Worm (Caenorhabditis elegans) whole organism, young adult: ENCODE results near the gene nekl-4.
A peak's percentile ranks its signal among the peaks of the same experiment; 100 is the strongest.

Experiments
- B0019.2 ChIP-seq: fragments of 200-800 bp; sonication (Bioruptor generic); conservative IDR thresholded peaks from 2 replicates; pipeline ENCODE4 v1.3.6; 2022; ENCODE audit warnings: missing genetic modification reagents, missing genetic modification characterization, missing compliant biosample characterization
- B0035.1 ChIP-seq: sonication (generic microtip); optimal IDR thresholded peaks from 2 replicates; lab custom pipeline; 2016; ENCODE audit warnings: missing genetic modification characterization, mild to moderate bottlenecking, missing compliant biosample characterization, missing genotype, missing genetic modification reagents
- B0336.3 ChIP-seq: fragments of 200-800 bp; sonication (Bioruptor generic); IDR thresholded peaks from 2 replicates; pipeline ENCODE4 v1.3.6; 2022; ENCODE audit warnings: missing genetic modification characterization, missing compliant biosample characterization
- D2030.7 ChIP-seq: fragments of 200-800 bp; sonication (Bioruptor generic); IDR thresholded peaks from 2 replicates; pipeline ENCODE4 v1.3.6; 2022; ENCODE audit warnings: missing genetic modification reagents, missing genetic modification characterization, missing compliant biosample characterization
- F10E7.11 ChIP-seq: sonication (generic microtip); optimal IDR thresholded peaks from 2 replicates; lab custom pipeline; 2017; ENCODE audit warnings: mild to moderate bottlenecking, missing genetic modification characterization, moderate library complexity, missing compliant biosample characterization
- F33H1.4 ChIP-seq: fragments of 200-800 bp; sonication (Bioruptor generic); IDR thresholded peaks from 2 replicates; pipeline ENCODE4 v1.3.6; 2022; ENCODE audit warnings: missing genetic modification reagents, missing genetic modification characterization, missing compliant biosample characterization
- F39B2.1 ChIP-seq: fragments of 200-800 bp; sonication (Bioruptor generic); IDR thresholded peaks from 2 replicates; pipeline ENCODE4 v1.3.6; 2022; ENCODE audit warnings: missing genetic modification reagents, missing genetic modification characterization, missing compliant biosample characterization
- F57C9.4 ChIP-seq: sonication (generic microtip); optimal IDR thresholded peaks from 2 replicates; lab custom pipeline; 2017; ENCODE audit warnings: mild to moderate bottlenecking, missing genetic modification characterization, missing compliant biosample characterization
- K12H6.12 ChIP-seq: fragments of 200-800 bp; sonication (Bioruptor generic); optimal IDR thresholded peaks from 2 replicates; lab custom pipeline; 2018; ENCODE audit warnings: mild to moderate bottlenecking, missing genetic modification characterization, missing compliant biosample characterization
- Y53F4B.3 ChIP-seq: fragments of 200-800 bp; sonication (Bioruptor generic); IDR thresholded peaks from 2 replicates; pipeline ENCODE4 v1.3.6; 2022; ENCODE audit warnings: missing genetic modification reagents, missing genetic modification characterization, missing compliant biosample characterization
- Y53G8AR.9 ChIP-seq: fragments of 200-800 bp; sonication (Bioruptor generic); conservative IDR thresholded peaks from 2 replicates; pipeline ENCODE4 v1.3.6; 2022; ENCODE audit warnings: missing genetic modification reagents, missing genetic modification characterization, missing compliant biosample characterization
- Y56A3A.18 ChIP-seq: fragments of 200-800 bp; sonication (Bioruptor generic); IDR thresholded peaks from 2 replicates; pipeline ENCODE4 v1.3.6; 2022; ENCODE audit warnings: missing genetic modification reagents, missing genetic modification characterization, missing compliant biosample characterization
- Y79H2A.3 ChIP-seq: fragments of 200-800 bp; sonication (Bioruptor generic); conservative IDR thresholded peaks from 2 replicates; pipeline ENCODE4 v1.3.6; 2022; ENCODE audit warnings: missing genetic modification reagents, missing genetic modification characterization, missing compliant biosample characterization
- Y95B8A.8 ChIP-seq: fragments of 200-800 bp; sonication (Bioruptor generic); IDR thresholded peaks from 2 replicates; pipeline ENCODE4 v1.3.6; 2022; ENCODE audit warnings: missing genetic modification reagents, missing genetic modification characterization, missing compliant biosample characterization
- ZK185.1 ChIP-seq: sonication (generic microtip); optimal IDR thresholded peaks from 2 replicates; lab custom pipeline; 2016; ENCODE audit warnings: mild to moderate bottlenecking, missing genetic modification characterization, missing compliant biosample characterization; ENCODE audit not compliant: poor library complexity, severe bottlenecking
- ama-1 ChIP-seq, 3 experiments: fragments of 150-350 bp in 1 of 3; sonication (generic microtip) in 2 of 3; optimal IDR thresholded peaks; 2 replicates each; lab custom pipeline; 2014 to 2018; ENCODE audit warnings: missing biosample characterization in 2 of 3, missing genetic modification characterization in 2 of 3, missing genetic modification reagents in 2 of 3
- aptf-2 ChIP-seq: fragments of 200-800 bp; sonication (Bioruptor generic); conservative IDR thresholded peaks from 2 replicates; pipeline ENCODE4 v1.3.6; 2022; ENCODE audit warnings: missing genetic modification reagents, missing genetic modification characterization, missing compliant biosample characterization
- aptf-3 ChIP-seq: fragments of 200-800 bp; sonication (Bioruptor generic); IDR thresholded peaks from 2 replicates; pipeline ENCODE4 v1.3.6; 2022; ENCODE audit warnings: missing genetic modification characterization, missing compliant biosample characterization
- atf-7 ChIP-seq: sonication (generic microtip); optimal IDR thresholded peaks from 2 replicates; lab custom pipeline; 2017; ENCODE audit warnings: mild to moderate bottlenecking, missing genetic modification characterization, missing compliant biosample characterization
- attf-5 ChIP-seq: fragments of 200-800 bp; sonication (Bioruptor generic); optimal IDR thresholded peaks from 2 replicates; lab custom pipeline; 2018; ENCODE audit warnings: mild to moderate bottlenecking, missing genetic modification characterization, missing compliant biosample characterization
- cebp-1 ChIP-seq, 2 experiments: fragments of 200-800 bp in 1 of 2; sonication (Bioruptor generic) in 1 of 2; sonication (generic microtip) in 1 of 2; IDR thresholded peaks in 1 of 2; optimal IDR thresholded peaks in 1 of 2; 2 replicates each; pipeline versions ENCODE4 v1.3.6 to Lab custom; 2017 to 2022; ENCODE audit warnings: missing compliant biosample characterization in 2 of 2, missing genetic modification characterization in 2 of 2, mild to moderate bottlenecking in 1 of 2, missing genetic modification reagents in 1 of 2, moderate library complexity in 1 of 2
- ceh-100 ChIP-seq: fragments of 200-800 bp; sonication (Bioruptor generic); IDR thresholded peaks from 2 replicates; pipeline ENCODE4 v1.3.6; 2022; ENCODE audit warnings: missing genetic modification reagents, missing genetic modification characterization, missing compliant biosample characterization
- chd-7 ChIP-seq: sonication (generic microtip); optimal IDR thresholded peaks from 2 replicates; lab custom pipeline; 2016; ENCODE audit warnings: mild to moderate bottlenecking, missing genetic modification characterization, moderate library complexity, missing compliant biosample characterization
- dpl-1 ChIP-seq: fragments of 150-350 bp; optimal IDR thresholded peaks from 2 replicates; lab custom pipeline; 2014; ENCODE audit warnings: missing biosample characterization, missing genetic modification reagents, missing genetic modification characterization
- egl-44 ChIP-seq: fragments of 200-800 bp; sonication (Bioruptor generic); IDR thresholded peaks from 2 replicates; pipeline ENCODE4 v1.3.6; 2022; ENCODE audit warnings: missing genetic modification reagents, missing genetic modification characterization, missing compliant biosample characterization
- ekl-4 ChIP-seq: fragments of 200-800 bp; sonication (Bioruptor generic); IDR thresholded peaks from 2 replicates; pipeline ENCODE4 v1.3.6; 2022; ENCODE audit warnings: missing genetic modification reagents, missing genetic modification characterization, missing compliant biosample characterization
- lag-1 ChIP-seq: fragments of 200-800 bp; sonication (Bioruptor generic); IDR thresholded peaks from 2 replicates; pipeline ENCODE4 v1.3.6; 2022; ENCODE audit warnings: missing genetic modification reagents, missing genetic modification characterization, missing compliant biosample characterization
- let-526 ChIP-seq: fragments of 200-800 bp; sonication (Bioruptor generic); IDR thresholded peaks from 2 replicates; pipeline ENCODE4 v1.3.6; 2022; ENCODE audit warnings: missing genetic modification reagents, missing genetic modification characterization, missing compliant biosample characterization
- lin-26 ChIP-seq: fragments of 200-800 bp; sonication (Bioruptor generic); IDR thresholded peaks from 2 replicates; pipeline ENCODE4 v1.3.6; 2022; ENCODE audit warnings: missing genetic modification reagents, missing genetic modification characterization, missing compliant biosample characterization
- lin-35 ChIP-seq, 3 experiments: fragments of 150-350 bp in 2 of 3; sonication (generic microtip) in 1 of 3; optimal IDR thresholded peaks; 2 replicates each; lab custom pipeline; 2014 to 2018; ENCODE audit warnings: missing biosample characterization in 3 of 3, missing genetic modification characterization in 3 of 3, missing genetic modification reagents in 3 of 3
- lin-40 ChIP-seq: sonication (generic microtip); optimal IDR thresholded peaks from 2 replicates; lab custom pipeline; 2016; ENCODE audit warnings: missing genetic modification characterization, mild to moderate bottlenecking, missing compliant biosample characterization, missing genotype, missing genetic modification reagents
- lir-1 ChIP-seq: fragments of 200-800 bp; sonication (Bioruptor generic); conservative IDR thresholded peaks from 2 replicates; pipeline ENCODE4 v1.3.6; 2022; ENCODE audit warnings: missing genetic modification reagents, missing genetic modification characterization, missing compliant biosample characterization
- madf-10 ChIP-seq: sonication (generic microtip); optimal IDR thresholded peaks from 2 replicates; lab custom pipeline; 2016; ENCODE audit warnings: mild to moderate bottlenecking, missing genetic modification characterization, missing compliant biosample characterization
- madf-8 ChIP-seq: fragments of 200-800 bp; sonication (Bioruptor generic); conservative IDR thresholded peaks from 2 replicates; pipeline ENCODE4 v1.3.6; 2022; ENCODE audit warnings: missing genetic modification reagents, missing genetic modification characterization, missing compliant biosample characterization
- mel-28 ChIP-seq: sonication (generic microtip); optimal IDR thresholded peaks from 2 replicates; lab custom pipeline; 2016; ENCODE audit warnings: borderline replicate concordance, mild to moderate bottlenecking, missing genetic modification characterization, missing compliant biosample characterization
- mxl-1 ChIP-seq: sonication (generic microtip); optimal IDR thresholded peaks from 2 replicates; lab custom pipeline; 2016; ENCODE audit warnings: missing genetic modification characterization, missing compliant biosample characterization
- nfya-2 ChIP-seq: fragments of 200-800 bp; sonication (Bioruptor generic); IDR thresholded peaks from 2 replicates; pipeline ENCODE4 v1.3.6; 2022; ENCODE audit warnings: missing genetic modification reagents, missing genetic modification characterization, missing compliant biosample characterization
- nfyb-1 ChIP-seq: fragments of 200-800 bp; sonication (Bioruptor generic); IDR thresholded peaks from 2 replicates; pipeline ENCODE4 v1.3.6; 2022; ENCODE audit warnings: missing genetic modification reagents, missing genetic modification characterization, missing compliant biosample characterization
- nhr-27 ChIP-seq: fragments of 200-800 bp; sonication (Bioruptor generic); optimal IDR thresholded peaks from 2 replicates; lab custom pipeline; 2018; ENCODE audit warnings: mild to moderate bottlenecking, missing genetic modification characterization, moderate library complexity, missing compliant biosample characterization
- nhr-90 ChIP-seq: sonication (generic microtip); optimal IDR thresholded peaks from 2 replicates; lab custom pipeline; 2016; ENCODE audit warnings: missing genotype, mild to moderate bottlenecking, missing genetic modification characterization, missing compliant biosample characterization
- repo-1 ChIP-seq: sonication (generic microtip); optimal IDR thresholded peaks from 2 replicates; lab custom pipeline; 2017; ENCODE audit warnings: mild to moderate bottlenecking, missing genetic modification characterization, missing compliant biosample characterization
- snpc-1.1 ChIP-seq: sonication (generic microtip); optimal IDR thresholded peaks from 2 replicates; lab custom pipeline; 2017; ENCODE audit warnings: missing genetic modification characterization, mild to moderate bottlenecking, missing compliant biosample characterization, antibody characterized with exemption, moderate library complexity, missing genotype, missing genetic modification reagents; ENCODE audit not compliant: insufficient read depth
- tlf-1 ChIP-seq: fragments of 200-800 bp; sonication (Bioruptor generic); optimal IDR thresholded peaks from 2 replicates; lab custom pipeline; 2018; ENCODE audit warnings: mild to moderate bottlenecking, missing genetic modification characterization, missing compliant biosample characterization
- xnd-1 ChIP-seq: sonication (generic microtip); optimal IDR thresholded peaks from 2 replicates; lab custom pipeline; 2016; ENCODE audit warnings: missing genotype, missing genetic modification reagents, missing genetic modification characterization, missing compliant biosample characterization
- zim-3 ChIP-seq: sonication (generic microtip); optimal IDR thresholded peaks from 2 replicates; lab custom pipeline; 2017; ENCODE audit warnings: mild to moderate bottlenecking, missing genetic modification characterization, moderate library complexity, missing compliant biosample characterization
- ztf-28 ChIP-seq: fragments of 200-800 bp; sonication (Bioruptor generic); IDR thresholded peaks from 2 replicates; pipeline ENCODE4 v1.3.6; 2022; ENCODE audit warnings: missing genetic modification reagents, missing genetic modification characterization, missing compliant biosample characterization

Gene nekl-4

DNA sequence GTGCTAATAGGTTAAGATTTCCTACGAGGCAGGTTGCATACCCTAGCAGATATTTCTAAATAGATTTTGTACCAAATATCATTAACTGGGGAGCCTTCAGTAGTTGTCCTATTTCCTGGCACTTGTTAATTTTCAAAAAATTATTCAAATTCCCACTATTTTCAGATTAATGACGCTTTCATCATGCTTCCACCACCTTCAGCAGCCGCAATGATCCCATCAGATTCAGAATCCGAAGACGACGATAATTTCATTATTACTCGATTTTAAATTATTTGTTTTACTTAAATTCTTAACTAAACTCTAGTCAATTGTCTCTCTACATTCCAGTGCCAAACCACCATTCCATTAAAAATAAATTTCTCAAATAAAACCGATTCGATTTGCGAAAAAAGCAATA lies 33.5 kb upstream of the nekl-4 start:
- TF ChIP-seq K12H6.12 (tag; lab: Kevin White, UChicago) (no peak), snpc-1.1 (tag; lab: Kevin White, UChicago) (no peak), nfya-2 (GFP tag; lab: Robert Waterston, UW) (no peak), zim-3 (peak; percentile 5), Y53G8AR.9 (GFP tag; lab: Robert Waterston, UW) (peak; percentile 63; the same call in 1 of the 2 replicates), cebp-1 (GFP tag; IDR thresholded peaks at IDR 0.05; lab: Robert Waterston, UW) (0 out of 2 replicates have a peak, but pooled peaks have one; percentile 34), cebp-1 (tag; optimal IDR thresholded peaks at IDR 0.05; lab: Kevin White, UChicago) (peak; percentile 72), lin-26 (0 out of 2 replicates have a peak, but pooled peaks have one; percentile 53), chd-7 (tag; lab: Kevin White, UChicago) (no peak), ekl-4 (GFP tag; lab: Robert Waterston, UW) (peak; percentile 54; the same call in 1 of the 2 replicates), aptf-2 (GFP tag; lab: Robert Waterston, UW) (0 out of 2 replicates have a peak, but pooled peaks have one; percentile 4), F10E7.11 (no peak), atf-7 (tag; lab: Kevin White, UChicago) (no peak), nhr-27 (tag; lab: Kevin White, UChicago) (no peak), tlf-1 (peak; percentile 64), F39B2.1 (no peak), F33H1.4 (0 out of 2 replicates have a peak, but pooled peaks have one; percentile 4), lag-1 (GFP tag; lab: Robert Waterston, UW) (no peak), egl-44 (GFP tag; lab: Robert Waterston, UW) (no peak), nfyb-1 (GFP tag; lab: Robert Waterston, UW) (peak; percentile 44), mxl-1 (tag; lab: Kevin White, UChicago) (no peak), B0035.1 (tag; lab: Kevin White, UChicago) (peak; percentile 9), dpl-1 (GFP tag; lab: Kevin White, UChicago) (no peak), repo-1 (peak; percentile 39), B0336.3 (peak; percentile 82), aptf-3 (GFP tag; lab: Robert Waterston, UW) (no peak), B0019.2 (GFP tag; lab: Robert Waterston, UW) (no peak), ztf-28 (GFP tag; lab: Robert Waterston, UW) (no peak), madf-10 (tag; lab: Kevin White, UChicago) (peak; percentile 43), let-526 (GFP tag; lab: Robert Waterston, UW) (0 out of 2 replicates have a peak, but pooled peaks have one; percentile 56), F57C9.4 (tag; lab: Kevin White, UChicago) (no peak), attf-5 (GFP tag; lab: Kevin White, UChicago) (peak; percentile 8), Y79H2A.3 (peak; percentile 42; the same call in 1 of the 2 replicates), madf-8 (GFP tag; lab: Robert Waterston, UW) (no peak), nhr-90 (tag; lab: Kevin White, UChicago) (peak; percentile 48), Y53F4B.3 (GFP tag; lab: Robert Waterston, UW) (no peak), lir-1 (GFP tag; lab: Robert Waterston, UW) (0 out of 2 replicates have a peak, but pooled peaks have one; percentile 28), ama-1 (optimal IDR thresholded peaks at IDR 0.05; lab: Kevin White, UChicago) (peak; percentile 82), ama-1 (GFP tag; optimal IDR thresholded peaks at IDR 0.05; lab: Kevin White, UChicago) (no peak), ceh-100 (GFP tag; lab: Robert Waterston, UW) (no peak), ZK185.1 (peak; percentile 47), D2030.7 (GFP tag; lab: Robert Waterston, UW) (no peak), xnd-1 (tag; lab: Kevin White, UChicago) (no peak), Y56A3A.18 (0 out of 2 replicates have a peak, but pooled peaks have one; percentile 33), lin-35 (GFP tag; optimal IDR thresholded peaks at IDR 0.05; lab: Kevin White, UChicago) (no peak), Y95B8A.8 (peak; percentile 78; the same call in 1 of the 2 replicates), lin-40 (peak; percentile 29), mel-28 (peak; percentile 47)
